Fruit fly (Drosophila melanogaster): ENCODE measurements around the gene ftz-f1.

Gene ftz-f1

dm6 chr3L:18801194-18801695 lies at the start of gene ftz-f1:
Gene ftz-f1 (minus strand): TSS chr3L:18801309.
- TF ChIP-seq h (optimal IDR thresholded peaks at IDR 0.05): no peak
- TF ChIP-seq Myc (optimal IDR thresholded peaks at IDR 0.05): no peak
- no peak for TF ChIP-seq insv (optimal IDR thresholded peaks at IDR 0.05)
- TF ChIP-seq Sin3A (optimal IDR thresholded peaks at IDR 0.05): no peak
- TF ChIP-seq ttk (optimal IDR thresholded peaks at IDR 0.05): no peak
- TF ChIP-seq psq (optimal IDR thresholded peaks at IDR 0.05): no peak

DNA sequence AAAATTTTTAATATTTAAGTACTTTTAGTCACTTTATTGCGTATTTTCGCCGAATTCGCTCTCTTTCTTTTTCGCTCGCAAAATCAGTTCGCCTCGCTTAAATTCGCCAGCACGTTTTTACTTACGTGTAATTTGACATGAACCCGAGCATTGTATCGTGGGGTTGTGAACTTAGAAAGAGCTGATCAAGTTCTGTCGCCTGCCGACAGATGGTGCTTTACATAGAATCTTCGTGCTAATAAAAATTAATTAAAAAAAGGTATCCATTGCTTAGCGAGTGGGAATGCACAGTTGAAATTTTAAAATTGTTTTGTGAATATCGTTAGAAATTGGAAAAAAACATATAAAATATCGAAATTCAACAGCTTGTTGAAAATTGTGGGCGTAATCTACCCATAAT lies 47.3 kb upstream of the ftz-f1 start:
- TF ChIP-seq h (optimal IDR thresholded peaks at IDR 0.05) (peak; percentile 82), insv (optimal IDR thresholded peaks at IDR 0.05) (no peak)

dm6 chr3L:18846272-18846741 lies 45.2 kb upstream of the ftz-f1 start:
- TF ChIP-seq Sin3A (optimal IDR thresholded peaks at IDR 0.05) (no peak), insv (optimal IDR thresholded peaks at IDR 0.05) (no peak), Myc (optimal IDR thresholded peaks at IDR 0.05) (no peak), ttk (optimal IDR thresholded peaks at IDR 0.05) (no peak), h (optimal IDR thresholded peaks at IDR 0.05) (no peak), psq (optimal IDR thresholded peaks at IDR 0.05) (no peak)

DNA sequence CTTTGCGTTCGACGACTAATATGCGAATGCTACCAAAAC lies 44.9 kb upstream of the ftz-f1 start, which contains the start of gene Indy:
TSS of gene Indy (minus strand) at position 35 of the 39 bp plus-strand sequence.
- TF ChIP-seq h (optimal IDR thresholded peaks at IDR 0.05): no peak
- TF ChIP-seq ttk (optimal IDR thresholded peaks at IDR 0.05): no peak
- no peak for TF ChIP-seq Sin3A (optimal IDR thresholded peaks at IDR 0.05)
- TF ChIP-seq insv (optimal IDR thresholded peaks at IDR 0.05): no peak
- TF ChIP-seq psq (optimal IDR thresholded peaks at IDR 0.05): no peak
- no peak for TF ChIP-seq Myc (optimal IDR thresholded peaks at IDR 0.05)

DNA sequence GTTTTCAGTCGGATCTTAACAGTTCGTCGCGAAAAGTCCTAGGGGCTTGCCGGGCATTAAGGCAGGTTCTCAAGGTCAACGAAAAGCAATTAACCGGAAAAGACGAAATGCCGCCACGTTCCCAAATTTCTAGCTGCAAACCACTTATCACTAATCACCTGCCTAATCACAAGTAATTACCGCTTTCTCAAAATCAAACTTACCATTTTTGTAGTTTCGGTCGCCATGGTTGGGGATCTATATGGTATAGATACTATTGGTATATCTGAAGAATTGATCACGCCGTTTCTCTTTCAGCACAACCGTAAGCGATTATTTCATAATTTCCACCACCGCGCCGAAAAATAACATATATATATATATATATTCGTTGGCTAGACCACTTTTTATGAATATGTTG lies 44.7 kb upstream of the ftz-f1 start:
- TF ChIP-seq insv (optimal IDR thresholded peaks at IDR 0.05) (no peak), Sin3A (optimal IDR thresholded peaks at IDR 0.05) (no peak), h (optimal IDR thresholded peaks at IDR 0.05) (no peak), psq (optimal IDR thresholded peaks at IDR 0.05) (no peak), Myc (optimal IDR thresholded peaks at IDR 0.05) (no peak), ttk (optimal IDR thresholded peaks at IDR 0.05) (no peak)

- no peak for TF ChIP-seq insv (optimal IDR thresholded peaks at IDR 0.05)
Observed at dm6 chr3L:18842236-18842635, 41.1 kb upstream of the ftz-f1 start.

DNA sequence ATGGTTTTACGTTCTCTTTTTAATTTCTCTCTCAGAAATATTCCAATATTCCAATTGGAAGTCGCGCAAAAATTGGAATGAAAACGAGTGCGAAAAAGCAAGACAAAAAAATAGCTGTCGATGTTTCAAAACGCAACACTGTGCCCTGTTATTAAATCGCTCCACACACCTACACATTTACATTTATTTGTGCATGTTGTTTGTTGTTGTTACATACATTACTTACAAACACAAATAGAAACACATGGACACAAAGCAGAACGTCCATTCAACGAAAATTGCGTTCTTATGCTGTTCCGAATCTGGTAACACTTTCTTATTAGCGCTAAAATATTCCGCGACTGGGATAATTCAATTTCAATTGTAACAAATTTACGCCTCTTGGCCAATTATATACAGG lies 40.2 kb upstream of the ftz-f1 start:
- no peak for TF ChIP-seq ttk (optimal IDR thresholded peaks at IDR 0.05)

dm6 chr3L:18840370-18841007 lies 39.4 kb upstream of the ftz-f1 start:
- TF ChIP-seq ttk (optimal IDR thresholded peaks at IDR 0.05): no peak
- TF ChIP-seq psq (optimal IDR thresholded peaks at IDR 0.05): no peak
- no peak for TF ChIP-seq insv (optimal IDR thresholded peaks at IDR 0.05)
- no peak for TF ChIP-seq Sin3A (optimal IDR thresholded peaks at IDR 0.05)
- TF ChIP-seq Myc (optimal IDR thresholded peaks at IDR 0.05): no peak
- TF ChIP-seq h (optimal IDR thresholded peaks at IDR 0.05): no peak

DNA sequence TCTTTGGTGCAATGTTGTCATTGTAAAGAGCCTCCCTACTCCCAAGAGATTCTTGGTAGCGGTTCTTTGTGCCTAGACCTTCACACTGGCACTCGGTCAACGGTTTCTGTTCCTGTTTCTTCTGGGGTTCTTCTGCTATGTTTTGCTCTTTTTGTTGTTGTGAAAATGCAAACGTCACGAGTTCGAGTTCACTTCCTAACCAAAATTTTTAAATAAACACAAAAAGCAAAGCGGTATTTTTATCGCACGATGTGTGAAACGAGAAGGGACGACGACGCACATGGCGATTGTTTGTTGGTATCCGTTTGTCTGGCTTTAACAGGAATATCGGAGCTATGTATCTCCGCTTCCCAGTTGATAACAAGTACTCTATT lies 38.9 kb upstream of the ftz-f1 start:
- TF ChIP-seq Myc (optimal IDR thresholded peaks at IDR 0.05): no peak
- TF ChIP-seq Sin3A (optimal IDR thresholded peaks at IDR 0.05): no peak
- TF ChIP-seq h (optimal IDR thresholded peaks at IDR 0.05): no peak
- no peak for TF ChIP-seq psq (optimal IDR thresholded peaks at IDR 0.05)
- TF ChIP-seq ttk (optimal IDR thresholded peaks at IDR 0.05): no peak
- TF ChIP-seq insv (optimal IDR thresholded peaks at IDR 0.05): no peak

- TF ChIP-seq Myc (optimal IDR thresholded peaks at IDR 0.05): no peak
- TF ChIP-seq h (optimal IDR thresholded peaks at IDR 0.05): no peak
- TF ChIP-seq ttk (optimal IDR thresholded peaks at IDR 0.05): no peak
Observed at dm6 chr3L:18837707-18838244, 36.7 kb upstream of the ftz-f1 start.

DNA sequence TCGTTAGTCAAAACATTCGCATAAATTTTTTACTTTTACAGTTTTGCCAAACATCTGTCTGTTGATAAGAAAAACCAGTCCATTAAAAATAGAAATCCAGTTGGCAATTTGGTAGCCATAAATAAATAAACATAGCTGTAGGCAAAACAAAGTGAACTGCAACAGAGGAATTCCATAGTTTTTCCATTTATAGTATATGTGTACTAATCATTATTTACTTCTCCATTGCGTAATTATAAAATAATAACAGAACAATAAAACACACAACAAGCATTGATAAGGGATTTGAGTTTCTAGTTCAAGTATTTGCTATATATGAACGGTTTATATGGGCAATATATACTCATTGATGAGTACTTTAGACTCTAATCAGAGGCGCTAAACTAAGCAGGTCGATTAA lies 35.5 kb upstream of the ftz-f1 start:
- no peak for TF ChIP-seq Sin3A (optimal IDR thresholded peaks at IDR 0.05)
- TF ChIP-seq ttk (optimal IDR thresholded peaks at IDR 0.05): no peak
- TF ChIP-seq h (optimal IDR thresholded peaks at IDR 0.05): no peak
- no peak for TF ChIP-seq Myc (optimal IDR thresholded peaks at IDR 0.05)
- TF ChIP-seq insv (optimal IDR thresholded peaks at IDR 0.05): no peak
- no peak for TF ChIP-seq psq (optimal IDR thresholded peaks at IDR 0.05)

DNA sequence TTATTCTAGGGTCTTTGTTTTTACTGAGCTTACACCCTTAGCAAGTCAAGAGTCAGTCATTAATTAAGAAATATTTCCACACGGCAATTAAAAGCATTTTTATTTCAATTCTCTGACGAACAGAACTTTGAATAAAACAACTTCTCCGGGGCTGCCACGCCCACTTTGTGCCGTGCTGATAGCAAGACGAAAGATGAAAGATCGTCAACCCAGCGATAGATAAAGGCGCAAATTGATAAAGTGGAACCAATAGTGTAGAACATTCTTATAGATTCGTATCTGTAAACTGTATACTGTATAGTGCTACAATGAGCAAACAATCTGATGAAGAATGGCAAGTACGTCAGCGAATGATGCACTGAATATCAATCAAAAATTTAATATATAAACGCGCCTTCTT lies 33.8 kb upstream of the ftz-f1 start:
- TF ChIP-seq psq (optimal IDR thresholded peaks at IDR 0.05) (no peak), Sin3A (optimal IDR thresholded peaks at IDR 0.05) (no peak), h (optimal IDR thresholded peaks at IDR 0.05) (no peak), Myc (optimal IDR thresholded peaks at IDR 0.05) (no peak), ttk (optimal IDR thresholded peaks at IDR 0.05) (no peak), insv (optimal IDR thresholded peaks at IDR 0.05) (no peak)

DNA sequence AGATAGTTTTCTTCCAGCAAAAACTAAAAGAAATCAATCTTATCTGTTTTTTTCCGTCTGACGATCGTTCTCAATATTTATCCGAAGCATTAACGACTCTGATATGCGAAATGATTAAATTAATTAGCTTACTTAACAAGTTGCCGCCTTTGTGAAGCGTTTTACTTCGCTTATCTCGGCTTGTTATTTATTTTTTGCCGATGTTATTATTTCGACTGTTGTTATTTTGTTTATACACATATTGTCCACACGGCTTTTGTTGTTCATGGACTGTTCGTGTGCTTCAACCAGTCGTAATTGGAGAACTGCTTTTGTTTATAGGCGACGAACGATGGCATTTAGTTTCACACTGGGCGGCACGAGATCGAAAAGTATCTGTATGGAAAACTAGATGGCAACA lies 32.1 kb upstream of the ftz-f1 start:
- TF ChIP-seq psq (optimal IDR thresholded peaks at IDR 0.05) (no peak), h (optimal IDR thresholded peaks at IDR 0.05) (no peak), ttk (optimal IDR thresholded peaks at IDR 0.05) (no peak), insv (optimal IDR thresholded peaks at IDR 0.05) (no peak), Sin3A (optimal IDR thresholded peaks at IDR 0.05) (no peak), Myc (optimal IDR thresholded peaks at IDR 0.05) (no peak)

dm6 chr3L:18832708-18833107 lies 31.6 kb upstream of the ftz-f1 start:
- no peak for TF ChIP-seq h (optimal IDR thresholded peaks at IDR 0.05)
- no peak for TF ChIP-seq ttk (optimal IDR thresholded peaks at IDR 0.05)
- no peak for TF ChIP-seq insv (optimal IDR thresholded peaks at IDR 0.05)
- no peak for TF ChIP-seq psq (optimal IDR thresholded peaks at IDR 0.05)
- no peak for TF ChIP-seq Myc (optimal IDR thresholded peaks at IDR 0.05)
- no peak for TF ChIP-seq Sin3A (optimal IDR thresholded peaks at IDR 0.05)
